Worm (Caenorhabditis elegans) whole organism, mixed stage, embryonic: ENCODE measurements around the gene nhr-4.

Experiments
- elt-1 ChIP-seq: sonication (generic microtip); optimal IDR thresholded peaks from 2 replicates; lab custom pipeline; 2017; ENCODE audit warnings: missing genetic modification characterization, mild to moderate bottlenecking, missing compliant biosample characterization, antibody characterized with exemption, moderate library complexity, borderline replicate concordance; ENCODE audit not compliant: insufficient read depth
- lsy-2 ChIP-seq: fragments of 150-350 bp; optimal IDR thresholded peaks from 2 replicates; lab custom pipeline; 2014; ENCODE audit warnings: missing biosample characterization, missing genetic modification characterization
- mep-1 ChIP-seq: fragments of 150-350 bp; optimal IDR thresholded peaks from 2 replicates; lab custom pipeline; 2017; ENCODE audit warnings: missing biosample characterization, missing genetic modification reagents, missing genetic modification characterization, inconsistent platforms
- nhr-12 ChIP-seq: fragments of 150-350 bp; optimal IDR thresholded peaks from 2 replicates; lab custom pipeline; 2014; ENCODE audit warnings: missing biosample characterization, missing genetic modification characterization
- nhr-237 ChIP-seq: fragments of 150-350 bp; optimal IDR thresholded peaks from 2 replicates; lab custom pipeline; 2014; ENCODE audit warnings: missing biosample characterization, missing genetic modification characterization
- nhr-76 ChIP-seq: sonication (generic microtip); optimal IDR thresholded peaks from 2 replicates; lab custom pipeline; 2017; ENCODE audit warnings: missing biosample characterization, missing genetic modification characterization
- tbx-8 ChIP-seq: fragments of 200-800 bp; sonication (Bioruptor generic); optimal IDR thresholded peaks from 2 replicates; lab custom pipeline; 2018; ENCODE audit warnings: mild to moderate bottlenecking, missing genetic modification characterization, moderate library complexity, missing compliant biosample characterization
- unc-39 ChIP-seq: fragments of 150-350 bp; optimal IDR thresholded peaks from 2 replicates; lab custom pipeline; 2014; ENCODE audit warnings: missing biosample characterization, missing genetic modification characterization
- unc-62 ChIP-seq: fragments of 150-350 bp; optimal IDR thresholded peaks from 2 replicates; lab custom pipeline; 2014; ENCODE audit warnings: missing biosample characterization, missing genetic modification reagents, missing genetic modification characterization
- ztf-11 ChIP-seq: fragments of 150-350 bp; optimal IDR thresholded peaks from 2 replicates; lab custom pipeline; 2014; ENCODE audit warnings: missing biosample characterization, missing genetic modification characterization

- TF ChIP-seq lsy-2 (tag; lab: Kevin White, UChicago) (no peak), ztf-11 (tag; lab: Kevin White, UChicago) (no peak), nhr-12 (no peak), nhr-237 (tag; lab: Kevin White, UChicago) (no peak), tbx-8 (GFP tag; lab: Kevin White, UChicago) (no peak), unc-62 (no peak), unc-39 (no peak), mep-1 (tag; lab: Kevin White, UChicago) (no peak), elt-1 (no peak), nhr-76 (tag; lab: Kevin White, UChicago) (no peak)
Measured at ce11 chrIV:9875646-9876045, 3.5 kb upstream of the nhr-4 start.
